Worm (Caenorhabditis elegans) whole organism, L3 larva: ENCODE data around the gene dsb-2.

ENCODE experiments used
- ama-1 ChIP-seq: fragments of 150-350 bp; optimal IDR thresholded peaks from 2 replicates; lab custom pipeline; 2018
- ceh-82 ChIP-seq: fragments of 150-350 bp; optimal IDR thresholded peaks from 2 replicates; lab custom pipeline; 2014; ENCODE audit warnings: missing biosample characterization, missing genetic modification characterization
- daf-12 ChIP-seq: fragments of 150-350 bp; optimal IDR thresholded peaks from 2 replicates; lab custom pipeline; 2014; ENCODE audit warnings: missing biosample characterization, missing genetic modification reagents, missing genetic modification characterization
- elt-1 ChIP-seq: fragments of 150-350 bp; optimal IDR thresholded peaks from 2 replicates; lab custom pipeline; 2014; ENCODE audit warnings: missing biosample characterization, missing genetic modification characterization
- lin-39 ChIP-seq: fragments of 150-350 bp; optimal IDR thresholded peaks from 2 replicates; lab custom pipeline; 2018; ENCODE audit warnings: missing biosample characterization, missing genetic modification reagents, missing genetic modification characterization
- lsy-12 ChIP-seq: sonication (generic microtip); optimal IDR thresholded peaks from 2 replicates; lab custom pipeline; 2016; ENCODE audit warnings: mild to moderate bottlenecking, missing genetic modification characterization, missing compliant biosample characterization
- mdl-1 ChIP-seq: fragments of 150-350 bp; optimal IDR thresholded peaks from 2 replicates; lab custom pipeline; 2014; ENCODE audit warnings: missing biosample characterization, missing genetic modification characterization
- nhr-25 ChIP-seq: sonication (generic microtip); optimal IDR thresholded peaks from 2 replicates; lab custom pipeline; 2017; ENCODE audit warnings: missing biosample characterization, missing genetic modification characterization
- nhr-77 ChIP-seq: fragments of 150-350 bp; optimal IDR thresholded peaks from 2 replicates; lab custom pipeline; 2014; ENCODE audit warnings: missing biosample characterization, missing genetic modification characterization
- pha-4 ChIP-seq: fragments of 150-350 bp; optimal IDR thresholded peaks from 2 replicates; lab custom pipeline; 2014; ENCODE audit warnings: missing biosample characterization, missing genetic modification reagents, missing genetic modification characterization

DNA sequence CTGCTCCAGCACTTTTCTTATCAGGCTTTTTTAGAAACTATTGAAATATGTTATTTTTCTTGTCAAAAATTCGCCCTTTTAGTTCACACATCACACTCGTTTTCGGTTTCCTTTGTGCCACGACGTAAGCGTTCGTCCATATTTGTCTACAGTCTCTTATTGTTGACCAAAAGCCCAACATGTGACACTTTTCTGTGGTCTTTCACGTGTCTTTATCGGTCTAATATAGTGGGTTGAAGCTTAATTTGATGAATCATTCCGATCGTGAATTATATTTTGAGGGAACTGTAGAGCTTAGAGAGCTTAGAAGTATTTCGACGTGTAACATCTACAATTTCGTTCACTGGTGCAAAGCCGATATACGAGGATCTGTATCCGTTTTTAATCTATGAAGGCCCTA, 6.6 kb upstream of the dsb-2 start:
- no peak for TF ChIP-seq daf-12 (tag; lab: Kevin White, UChicago)
- peak; percentile 38 for TF ChIP-seq nhr-25 (tag; lab: Kevin White, UChicago)
- TF ChIP-seq lsy-12 (tag; lab: Kevin White, UChicago), result no peak
- TF ChIP-seq lin-39 (tag; lab: Kevin White, UChicago), result no peak
- TF ChIP-seq mdl-1 (tag; lab: Kevin White, UChicago), result no peak
- TF ChIP-seq ama-1 (lab: Kevin White, UChicago), result peak; percentile 78
- no peak for TF ChIP-seq elt-1 (tag; lab: Kevin White, UChicago)
- TF ChIP-seq nhr-77, result no peak
- TF ChIP-seq ceh-82 (tag; lab: Kevin White, UChicago), result no peak
- peak; percentile 91 for TF ChIP-seq pha-4 (tag; lab: Kevin White, UChicago)
